Fruit fly (Drosophila melanogaster) whole organism, wandering third instar larva: ENCODE data around the gene Sfxn2.

Experiments
- CG9705 ChIP-seq: fragments of 200-800 bp; sonication (Bioruptor generic); optimal IDR thresholded peaks from 2 replicates; lab custom pipeline; 2018; ENCODE audit warnings: missing biosample characterization, mild to moderate bottlenecking, missing genetic modification characterization
- CrebA ChIP-seq: fragments of 200-800 bp; sonication (Bioruptor generic); optimal IDR thresholded peaks from 2 replicates; lab custom pipeline; 2016; ENCODE audit warnings: missing biosample characterization, mild to moderate bottlenecking, missing genetic modification characterization, borderline replicate concordance
- Dfd ChIP-seq: fragments of >200 bp; optimal IDR thresholded peaks from 2 replicates; lab custom pipeline; 2017; ENCODE audit warnings: missing biosample characterization, missing genetic modification characterization
- Dif ChIP-seq: fragments of 200-275, 200-300 bp; sonication (Bioruptor generic); optimal IDR thresholded peaks from 2 replicates; lab custom pipeline; 2018; ENCODE audit warnings: missing biosample characterization, missing genetic modification characterization; ENCODE audit not compliant: partially characterized antibody
- GATAd ChIP-seq: sonication (Bioruptor generic); optimal IDR thresholded peaks from 2 replicates; lab custom pipeline; 2016; ENCODE audit warnings: missing biosample characterization, missing genetic modification characterization
- HLH106 ChIP-seq: fragments of 200-800 bp; optimal IDR thresholded peaks from 3 replicates; lab custom pipeline; 2019; ENCODE audit warnings: missing biosample characterization, mild to moderate bottlenecking, missing genetic modification characterization, moderate library complexity
- Hr78 ChIP-seq: fragments of >200 bp; optimal IDR thresholded peaks from 2 replicates; lab custom pipeline; 2017; ENCODE audit warnings: missing biosample characterization, missing genetic modification characterization
- Hr83 ChIP-seq: fragments of 200-300 bp; sonication (Bioruptor generic); optimal IDR thresholded peaks from 2 replicates; lab custom pipeline; 2016; ENCODE audit warnings: missing biosample characterization, mild to moderate bottlenecking, missing genetic modification characterization, moderate library complexity; ENCODE audit not compliant: poor library complexity, severe bottlenecking
- Mio ChIP-seq: sonication (Bioruptor generic); optimal IDR thresholded peaks from 2 replicates; lab custom pipeline; 2016; ENCODE audit warnings: missing biosample characterization, missing genetic modification characterization
- Myc ChIP-seq: fragments of >200 bp; optimal IDR thresholded peaks from 2 replicates; lab custom pipeline; 2017
- OdsH ChIP-seq: fragments of 200-800 bp; sonication (Bioruptor generic); optimal IDR thresholded peaks from 2 replicates; lab custom pipeline; 2016; ENCODE audit warnings: missing biosample characterization, mild to moderate bottlenecking, missing genetic modification characterization
- Rel ChIP-seq, 2 experiments: fragments of 200-800 bp; sonication (Bioruptor generic) in 1 of 2; optimal IDR thresholded peaks; 2 replicates in 1 of 2; 3 replicates in 1 of 2; lab custom pipeline; 2016 to 2019; ENCODE audit warnings: mild to moderate bottlenecking in 2 of 2, missing biosample characterization in 2 of 2, missing genetic modification characterization in 2 of 2, moderate library complexity in 1 of 2
- Sp1 ChIP-seq: fragments of 200-800 bp; sonication (Bioruptor generic); optimal IDR thresholded peaks from 3 replicates; lab custom pipeline; 2019; ENCODE audit warnings: missing biosample characterization, mild to moderate bottlenecking, missing genetic modification characterization, moderate library complexity
- Vsx2 ChIP-seq: fragments of 200-300, 225-300 bp; sonication (Bioruptor generic); optimal IDR thresholded peaks from 2 replicates; lab custom pipeline; 2018; ENCODE audit warnings: missing biosample characterization, missing genetic modification characterization; ENCODE audit not compliant: partially characterized antibody
- br ChIP-seq: fragments of 200-800 bp; sonication (Bioruptor generic); optimal IDR thresholded peaks from 2 replicates; lab custom pipeline; 2016; ENCODE audit warnings: missing biosample characterization, missing genetic modification characterization
- dl ChIP-seq, 2 experiments: fragments of 175-275, 200-275 bp in 1 of 2; fragments of 200-275 bp in 1 of 2; sonication (Bioruptor generic); optimal IDR thresholded peaks; lab custom pipeline; 2018; ENCODE audit warnings: mild to moderate bottlenecking in 2 of 2, missing biosample characterization in 2 of 2, missing genetic modification characterization in 2 of 2, moderate library complexity in 2 of 2; ENCODE audit not compliant: partially characterized antibody in 2 of 2, insufficient read depth in 1 of 2
- dsf ChIP-seq: sonication (Bioruptor generic); optimal IDR thresholded peaks from 2 replicates; lab custom pipeline; 2016; ENCODE audit warnings: missing biosample characterization, missing genetic modification characterization, borderline replicate concordance
- ey ChIP-seq: fragments of 200-800 bp; sonication (Bioruptor generic); optimal IDR thresholded peaks from 2 replicates; lab custom pipeline; 2016; ENCODE audit warnings: missing biosample characterization, missing genetic modification characterization
- foxo ChIP-seq, 2 experiments: fragments of 200-800 bp; sonication (Bioruptor generic); optimal IDR thresholded peaks; 2 replicates in 1 of 2; 3 replicates in 1 of 2; lab custom pipeline; 2016 to 2017; ENCODE audit warnings: missing biosample characterization in 2 of 2, missing genetic modification characterization in 2 of 2
- fru ChIP-seq: fragments of 200-800 bp; sonication (Bioruptor generic); optimal IDR thresholded peaks from 3 replicates; lab custom pipeline; 2016; ENCODE audit warnings: missing biosample characterization, mild to moderate bottlenecking, missing genetic modification characterization
- h ChIP-seq: fragments of 200-800 bp; sonication (Bioruptor generic); optimal IDR thresholded peaks from 3 replicates; lab custom pipeline; 2016; ENCODE audit warnings: missing biosample characterization, mild to moderate bottlenecking, missing genetic modification characterization
- jim ChIP-seq: fragments of 175-275, 200-325 bp; sonication (Bioruptor generic); optimal IDR thresholded peaks from 2 replicates; lab custom pipeline; 2016; ENCODE audit warnings: missing biosample characterization, mild to moderate bottlenecking, missing genetic modification characterization
- lola ChIP-seq: fragments of >200 bp; optimal IDR thresholded peaks from 2 replicates; lab custom pipeline; 2017; ENCODE audit warnings: missing biosample characterization, missing genetic modification characterization
- psq ChIP-seq: fragments of 200-800 bp; sonication (Bioruptor generic); optimal IDR thresholded peaks from 3 replicates; lab custom pipeline; 2017; ENCODE audit warnings: missing biosample characterization, mild to moderate bottlenecking, missing genetic modification characterization, moderate library complexity
- rgr ChIP-seq: fragments of 200-800 bp; sonication (Bioruptor generic); optimal IDR thresholded peaks from 3 replicates; lab custom pipeline; 2016; ENCODE audit warnings: missing biosample characterization, mild to moderate bottlenecking, missing genetic modification characterization
- sage ChIP-seq: fragments of 200-800 bp; sonication (Bioruptor generic); optimal IDR thresholded peaks from 2 replicates; lab custom pipeline; 2016; ENCODE audit warnings: missing biosample characterization, mild to moderate bottlenecking, missing genetic modification characterization
- sv ChIP-seq: fragments of 200-800 bp; sonication (Bioruptor generic); optimal IDR thresholded peaks from 3 replicates; lab custom pipeline; 2016; ENCODE audit warnings: missing biosample characterization, missing genetic modification characterization
- tai ChIP-seq: sonication (Bioruptor generic); optimal IDR thresholded peaks from 2 replicates; lab custom pipeline; 2016; ENCODE audit warnings: missing biosample characterization, missing genetic modification characterization
- woc ChIP-seq: sonication (Bioruptor generic); optimal IDR thresholded peaks from 2 replicates; lab custom pipeline; 2016; ENCODE audit warnings: missing biosample characterization, mild to moderate bottlenecking, missing genetic modification characterization

Sfxn2 gene

dm6 chr3L:19014802-19015201, 48.2 kb upstream of the Sfxn2 start:
- TF ChIP-seq lola (GFP tag; lab: Kevin White, UChicago), result no peak
- TF ChIP-seq Rel (GFP tag; optimal IDR thresholded peaks at IDR 0.05; lab: Kevin White, UChicago), result no peak
- no peak for TF ChIP-seq Rel (tag; optimal IDR thresholded peaks at IDR 0.05; lab: Kevin White, UChicago)
- TF ChIP-seq br (GFP tag; lab: Kevin White, UChicago), result no peak
- no peak for TF ChIP-seq sv (GFP tag; lab: Kevin White, UChicago)
- no peak for TF ChIP-seq Myc (lab: Kevin White, UChicago)
- no peak for TF ChIP-seq Mio (GFP tag; lab: Kevin White, UChicago)
- TF ChIP-seq Hr83 (GFP tag; lab: Kevin White, UChicago), result no peak
- TF ChIP-seq GATAd (GFP tag; lab: Kevin White, UChicago), result no peak
- no peak for TF ChIP-seq psq (GFP tag; lab: Kevin White, UChicago)
- TF ChIP-seq sage (GFP tag; lab: Kevin White, UChicago), result no peak

dm6 chr3L:19015454-19016054, 47.4 kb upstream of the Sfxn2 start:
- TF ChIP-seq jim (GFP tag; lab: Kevin White, UChicago) (no peak), woc (GFP tag; lab: Kevin White, UChicago) (no peak), dsf (no peak), Sp1 (peak; percentile 58), h (peak; percentile 70), Hr78 (GFP tag; lab: Kevin White, UChicago) (no peak), fru (GFP tag; lab: Kevin White, UChicago) (no peak), psq (GFP tag; lab: Kevin White, UChicago) (no peak), GATAd (GFP tag; lab: Kevin White, UChicago) (no peak), lola (GFP tag; lab: Kevin White, UChicago) (no peak), CG9705 (GFP tag; lab: Kevin White, UChicago) (no peak), HLH106 (tag; lab: Kevin White, UChicago) (peak; percentile 16), Rel (GFP tag; optimal IDR thresholded peaks at IDR 0.05; lab: Kevin White, UChicago) (no peak), Rel (tag; optimal IDR thresholded peaks at IDR 0.05; lab: Kevin White, UChicago) (peak; percentile 82), OdsH (GFP tag; lab: Kevin White, UChicago) (no peak), dl (GFP tag; optimal IDR thresholded peaks at IDR 0.05; lab: Kevin White, UChicago; ENCODE audit: insufficient read depth in 1 of 2, partially characterized antibody in 2 of 2) (no peak), br (GFP tag; lab: Kevin White, UChicago) (peak; percentile 14), Dfd (GFP tag; lab: Kevin White, UChicago) (no peak), Dif (GFP tag; lab: Kevin White, UChicago) (no peak), CrebA (GFP tag; lab: Kevin White, UChicago) (peak; percentile 71), foxo (GFP tag; optimal IDR thresholded peaks at IDR 0.05; lab: Kevin White, UChicago) (no peak)

dm6 chr3L:19016133-19016804, 46.7 kb upstream of the Sfxn2 start:
- TF ChIP-seq HLH106 (tag; lab: Kevin White, UChicago), result peak; percentile 35
- no peak for TF ChIP-seq CrebA (GFP tag; lab: Kevin White, UChicago)
- peak; percentile 61 for TF ChIP-seq tai (GFP tag; lab: Kevin White, UChicago)
- TF ChIP-seq OdsH (GFP tag; lab: Kevin White, UChicago), result peak; percentile 45
- peak; percentile 43 for TF ChIP-seq Sp1
- TF ChIP-seq woc (GFP tag; lab: Kevin White, UChicago), result peak; percentile 40
- TF ChIP-seq foxo (GFP tag; optimal IDR thresholded peaks at IDR 0.05; lab: Kevin White, UChicago), result peak in 1 of 2 experiments; percentile 11
- TF ChIP-seq ey (GFP tag; lab: Kevin White, UChicago), result peak; percentile 56
- TF ChIP-seq Vsx2 (GFP tag; lab: Kevin White, UChicago), result no peak
- peak; percentile 43 for TF ChIP-seq psq (GFP tag; lab: Kevin White, UChicago)
- peak; percentile 52 for TF ChIP-seq h
- TF ChIP-seq rgr (GFP tag; lab: Kevin White, UChicago), result peak; percentile 49
- TF ChIP-seq br (GFP tag; lab: Kevin White, UChicago), result peak; percentile 23
- peak; percentile 40 for TF ChIP-seq fru (GFP tag; lab: Kevin White, UChicago)
- no peak for TF ChIP-seq Rel (GFP tag; optimal IDR thresholded peaks at IDR 0.05; lab: Kevin White, UChicago)
- no peak for TF ChIP-seq Rel (tag; optimal IDR thresholded peaks at IDR 0.05; lab: Kevin White, UChicago)
- TF ChIP-seq lola (GFP tag; lab: Kevin White, UChicago), result no peak
- no peak for TF ChIP-seq Mio (GFP tag; lab: Kevin White, UChicago)
